Worm (Caenorhabditis elegans): ENCODE data around the gene pkc-2.

pkc-2 gene

DNA sequence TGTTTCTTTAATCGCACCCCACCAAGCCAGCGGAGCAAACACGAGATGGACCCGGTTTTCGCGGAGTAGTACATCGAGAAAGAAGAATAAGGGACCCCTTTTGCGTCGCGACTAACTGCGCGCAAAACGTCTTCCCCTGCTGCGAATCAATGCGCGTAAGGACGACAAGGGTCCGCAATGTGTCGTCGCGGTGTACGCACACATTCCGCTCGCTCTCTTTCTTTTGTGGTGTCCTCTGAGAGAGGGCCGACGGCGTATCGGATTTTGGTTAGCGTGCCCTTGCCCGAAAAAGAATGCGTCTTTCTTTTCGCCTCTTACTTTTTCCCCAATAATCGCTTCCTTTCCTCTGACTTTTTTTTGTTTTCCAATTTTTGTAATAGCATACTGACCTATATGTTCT, 26.8 kb upstream of the pkc-2 start (continued):
- TF ChIP-seq unc-3 (GFP tag; conservative IDR thresholded peaks at IDR 0.05) (0 out of 2 replicates have a peak, but pooled peaks have one; percentile 32), unc-3 (tag; optimal IDR thresholded peaks at IDR 0.05) (peak; percentile 52), ceh-2 (tag; optimal IDR thresholded peaks at IDR 0.05) (peak; percentile 37), pag-3 (tag; optimal IDR thresholded peaks at IDR 0.05; ENCODE audit: borderline replicate concordance) (no peak), pax-1 (tag; optimal IDR thresholded peaks at IDR 0.05) (no peak), pros-1 (tag; optimal IDR thresholded peaks at IDR 0.05) (peak; percentile 62), nfya-1 (tag; optimal IDR thresholded peaks at IDR 0.05) (peak; percentile 75), ceh-19 (GFP tag; optimal IDR thresholded peaks at IDR 0.05) (peak; percentile 42), npax-4 (tag; optimal IDR thresholded peaks at IDR 0.05) (no peak), ceh-22 (tag; optimal IDR thresholded peaks at IDR 0.05) (no peak), hlh-13 (GFP tag; optimal IDR thresholded peaks at IDR 0.05) (no peak), Y22D7AL.16 (tag; optimal IDR thresholded peaks at IDR 0.05) (no peak), nhr-232 (tag; optimal IDR thresholded peaks at IDR 0.05) (no peak), mec-3 (tag; optimal IDR thresholded peaks at IDR 0.05; ENCODE audit: borderline replicate concordance) (no peak), hlh-30 (tag; optimal IDR thresholded peaks at IDR 0.05; ENCODE audit: insufficient read depth) (peak; percentile 57)

DNA sequence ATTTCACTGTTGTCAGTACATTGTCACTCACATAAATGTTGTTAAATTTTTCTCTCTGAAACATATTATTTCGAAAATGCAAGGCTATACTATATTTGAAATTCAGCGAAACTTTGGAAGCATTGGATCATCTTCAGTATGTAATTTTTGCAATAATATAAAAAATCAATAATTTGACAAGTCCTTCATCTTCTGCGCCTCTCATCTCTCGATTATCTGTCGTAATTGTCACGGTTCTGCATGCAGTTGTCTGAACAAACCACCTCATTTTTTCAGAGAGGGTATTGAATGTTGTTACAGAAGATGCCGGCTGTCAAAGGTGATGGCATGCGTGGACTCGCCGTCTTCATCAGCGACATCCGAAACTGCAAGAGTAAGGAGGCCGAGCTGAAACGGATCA, 26.2 kb upstream of the pkc-2 start, which contains the start of gene apa-2:
Gene apa-2 (plus strand): TSS at position 301 of the 400 bp plus-strand sequence.
- TF ChIP-seq hlh-13 (GFP tag; optimal IDR thresholded peaks at IDR 0.05) (no peak), rnt-1 (tag; optimal IDR thresholded peaks at IDR 0.05) (no peak), F13H6.1 (tag; optimal IDR thresholded peaks at IDR 0.05) (no peak), K02D7.2 (tag; optimal IDR thresholded peaks at IDR 0.05) (no peak), fkh-6 (tag; optimal IDR thresholded peaks at IDR 0.05) (no peak), tbx-2 (tag; optimal IDR thresholded peaks at IDR 0.05) (no peak), pag-3 (tag; optimal IDR thresholded peaks at IDR 0.05; ENCODE audit: borderline replicate concordance) (no peak), nhr-11 (tag; optimal IDR thresholded peaks at IDR 0.05) (no peak), elt-4 (tag; optimal IDR thresholded peaks at IDR 0.05) (no peak), C08G9.2 (tag; optimal IDR thresholded peaks at IDR 0.05) (no peak), syd-9 (tag; optimal IDR thresholded peaks at IDR 0.05) (no peak), ama-1 (optimal IDR thresholded peaks at IDR 0.05) (no peak), pax-1 (tag; optimal IDR thresholded peaks at IDR 0.05) (no peak)

DNA sequence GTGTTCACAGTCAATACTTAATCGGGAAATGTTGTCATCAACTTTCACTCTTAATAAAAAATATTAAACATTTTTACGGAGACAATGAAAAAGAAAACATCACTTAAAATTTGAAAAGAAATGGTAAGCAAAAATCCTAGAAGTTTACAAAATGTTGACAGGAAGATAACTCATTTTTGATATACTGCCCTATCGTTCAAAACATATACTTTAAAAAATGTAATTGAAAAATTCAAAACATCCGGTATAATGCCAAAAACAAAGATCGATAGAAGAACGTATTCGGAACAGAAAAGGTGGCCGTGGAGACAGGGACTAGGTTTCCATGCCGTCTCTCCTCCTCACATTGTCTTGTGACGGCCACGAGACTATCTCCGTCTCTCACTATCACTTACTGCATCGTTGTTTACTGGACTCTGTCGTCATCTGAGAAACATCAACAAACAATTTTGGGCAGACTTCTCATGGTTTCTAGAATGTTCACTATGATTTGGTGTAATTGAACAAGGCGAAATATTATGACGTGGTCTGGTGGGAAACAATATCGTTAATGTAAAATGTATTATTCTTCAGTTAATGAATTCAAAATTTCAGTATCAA, 17.1 kb upstream of the pkc-2 start, which contains the start of gene oga-1:
Gene oga-1 (minus strand): TSS at position 51 of the 600 bp plus-strand sequence.
- TF ChIP-seq ceh-31 (tag; optimal IDR thresholded peaks at IDR 0.05) = peak; percentile 73
- peak; percentile 97 for TF ChIP-seq hlh-30 (tag; optimal IDR thresholded peaks at IDR 0.05; ENCODE audit: insufficient read depth)
- peak; percentile 74 for TF ChIP-seq tbx-2 (tag; optimal IDR thresholded peaks at IDR 0.05)
- peak; percentile 31 for TF ChIP-seq ceh-34 (tag; optimal IDR thresholded peaks at IDR 0.05)
- peak; percentile 73 for TF ChIP-seq ets-4 (tag; optimal IDR thresholded peaks at IDR 0.05)
- no peak for TF ChIP-seq nhr-11 (tag; optimal IDR thresholded peaks at IDR 0.05)
- TF ChIP-seq ceh-2 (tag; optimal IDR thresholded peaks at IDR 0.05) = peak; percentile 63
- no peak for TF ChIP-seq tbx-7 (tag; optimal IDR thresholded peaks at IDR 0.05)
- TF ChIP-seq T23F11.4 (GFP tag; optimal IDR thresholded peaks at IDR 0.05) = no peak
- TF ChIP-seq lim-6 (tag; optimal IDR thresholded peaks at IDR 0.05) = peak; percentile 8
- peak; percentile 10 for TF ChIP-seq nfya-1 (tag; optimal IDR thresholded peaks at IDR 0.05)
- TF ChIP-seq F13H6.1 (tag; optimal IDR thresholded peaks at IDR 0.05) = no peak
- TF ChIP-seq fax-1 (tag; optimal IDR thresholded peaks at IDR 0.05) = no peak
- no peak for TF ChIP-seq ceh-22 (tag; optimal IDR thresholded peaks at IDR 0.05)
- no peak for TF ChIP-seq ahr-1 (tag; optimal IDR thresholded peaks at IDR 0.05)
- peak; percentile 64 for TF ChIP-seq C08G9.2 (tag; optimal IDR thresholded peaks at IDR 0.05)

DNA sequence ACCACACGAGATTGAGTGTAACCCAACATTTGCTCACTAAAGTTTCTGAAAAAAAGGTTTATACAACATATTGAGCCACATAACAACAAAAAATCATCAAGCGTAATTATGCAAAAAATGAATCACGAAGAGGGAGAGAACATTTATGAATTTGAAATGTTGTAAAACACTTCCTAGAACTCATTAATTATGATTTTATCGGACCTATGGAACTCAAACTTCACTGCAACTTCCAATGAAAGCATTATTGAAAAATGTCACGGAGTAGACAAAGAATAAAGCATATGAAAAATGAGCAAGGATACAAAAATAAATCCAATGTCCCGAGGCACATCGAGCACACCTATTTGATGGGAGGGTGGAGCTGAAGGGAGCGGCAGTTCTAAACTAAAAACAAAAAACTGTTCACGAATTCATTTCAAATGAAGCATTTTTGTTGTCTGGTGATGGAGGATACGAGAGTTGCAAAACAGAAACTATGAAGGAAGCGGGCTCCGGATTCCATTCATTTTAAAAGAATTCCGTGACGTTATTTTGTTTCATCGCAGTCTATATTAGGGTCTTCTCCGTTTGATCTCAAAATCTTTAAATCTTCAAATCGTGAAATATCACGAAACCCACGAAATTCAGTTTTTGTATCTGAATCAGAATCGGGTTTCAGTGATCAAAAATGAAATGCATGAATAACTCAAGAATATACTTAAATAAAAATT, 14.6 kb upstream of the pkc-2 start, which contains the start of gene flp-20:
Gene flp-20 (minus strand): TSS at position 51 of the 713 bp plus-strand sequence.
- TF ChIP-seq unc-55 (GFP tag; optimal IDR thresholded peaks at IDR 0.05) = no peak
- TF ChIP-seq sdc-2 (tag; optimal IDR thresholded peaks at IDR 0.05) = no peak
- TF ChIP-seq che-1 (tag; optimal IDR thresholded peaks at IDR 0.05) = no peak
- TF ChIP-seq C08G9.2 (tag; optimal IDR thresholded peaks at IDR 0.05) = no peak
- no peak for TF ChIP-seq ceh-19 (GFP tag; optimal IDR thresholded peaks at IDR 0.05)
- TF ChIP-seq fkh-10 (GFP tag; optimal IDR thresholded peaks at IDR 0.05) = no peak
- no peak for TF ChIP-seq elt-4 (tag; optimal IDR thresholded peaks at IDR 0.05)
